Fruit fly (Drosophila melanogaster) S2 (cell line): ENCODE results near the gene Hyls1.

Experiments used
- CG8478 ChIP-seq: fragments of >200 bp; optimal IDR thresholded peaks from 2 replicates; lab custom pipeline; 2018
- CTCF ChIP-seq, 2 experiments: fragments of >200 bp; optimal IDR thresholded peaks; 2 replicates each; lab custom pipeline; 2018

dm6 chr2L:16324833-16325232, 27.6 kb downstream of the Hyls1 start:
- TF ChIP-seq CTCF (optimal IDR thresholded peaks at IDR 0.05; lab: Kevin White, UChicago) (no peak), CG8478 (lab: Kevin White, UChicago) (no peak)
